Worm (Caenorhabditis elegans): ENCODE data around the gene bbs-4.
A peak's percentile ranks its signal among the peaks of the same experiment; 100 is the strongest.

bbs-4 gene

ce11 chrIII:9612097-9612496, at the start of gene bbs-4:
TSS of gene bbs-4 (minus strand) at chrIII:9612197.
- TF ChIP-seq ama-1 (optimal IDR thresholded peaks at IDR 0.05) (no peak), skn-1 (tag; optimal IDR thresholded peaks at IDR 0.05) (no peak), mep-1 (tag; optimal IDR thresholded peaks at IDR 0.05) (no peak), mes-2 (tag; optimal IDR thresholded peaks at IDR 0.05; ENCODE audit: poor library complexity, severe bottlenecking) (no peak), ceh-32 (tag; optimal IDR thresholded peaks at IDR 0.05; ENCODE audit: poor library complexity) (no peak), lin-29 (GFP tag; IDR thresholded peaks at IDR 0.05) (no peak), lin-15B (tag; optimal IDR thresholded peaks at IDR 0.05) (no peak), ceh-62 (tag; optimal IDR thresholded peaks at IDR 0.05) (no peak), mxl-3 (GFP tag; optimal IDR thresholded peaks at IDR 0.05) (no peak), unc-130 (GFP tag; optimal IDR thresholded peaks at IDR 0.05) (no peak), lsy-2 (tag; optimal IDR thresholded peaks at IDR 0.05) (no peak), nhr-48 (tag; optimal IDR thresholded peaks at IDR 0.05) (no peak), ztf-7 (tag; optimal IDR thresholded peaks at IDR 0.05) (no peak), nhr-77 (tag; optimal IDR thresholded peaks at IDR 0.05) (no peak), Y105C5A.15 (GFP tag; IDR thresholded peaks at IDR 0.05) (no peak), nhr-76 (tag; optimal IDR thresholded peaks at IDR 0.05) (no peak), F49E8.2 (tag; optimal IDR thresholded peaks at IDR 0.05; ENCODE audit: borderline replicate concordance) (no peak), mdl-1 (tag; optimal IDR thresholded peaks at IDR 0.05) (no peak), set-16 (GFP tag; IDR thresholded peaks at IDR 0.05) (no peak), spr-3 (GFP tag; optimal IDR thresholded peaks at IDR 0.05) (no peak)

ce11 chrIII:9661119-9661518, 49.1 kb upstream of the bbs-4 start:
- TF ChIP-seq rbr-2 (tag; optimal IDR thresholded peaks at IDR 0.05) (no peak), nhr-48 (tag; optimal IDR thresholded peaks at IDR 0.05) (peak; percentile 59)

- TF ChIP-seq hif-1 (tag; optimal IDR thresholded peaks at IDR 0.05), result no peak
- no peak for TF ChIP-seq hlh-11 (tag; optimal IDR thresholded peaks at IDR 0.05)
- no peak for TF ChIP-seq lir-3 (tag; optimal IDR thresholded peaks at IDR 0.05)
- no peak for TF ChIP-seq T20F7.1 (GFP tag; optimal IDR thresholded peaks at IDR 0.05)
- TF ChIP-seq mxl-2 (GFP tag; conservative IDR thresholded peaks at IDR 0.05), result no peak
- no peak for TF ChIP-seq lim-7 (GFP tag; IDR thresholded peaks at IDR 0.05)
- no peak for TF ChIP-seq set-16 (GFP tag; IDR thresholded peaks at IDR 0.05)
- no peak for TF ChIP-seq sdz-12 (GFP tag; optimal IDR thresholded peaks at IDR 0.05)
- TF ChIP-seq nhr-102 (tag; optimal IDR thresholded peaks at IDR 0.05), result no peak
- no peak for TF ChIP-seq gei-8 (GFP tag; optimal IDR thresholded peaks at IDR 0.05)
- no peak for TF ChIP-seq daf-8 (GFP tag; IDR thresholded peaks at IDR 0.05)
- no peak for TF ChIP-seq pha-4 (GFP tag; IDR thresholded peaks at IDR 0.05)
- no peak for TF ChIP-seq pha-4 (tag; optimal IDR thresholded peaks at IDR 0.05)
- TF ChIP-seq vab-7 (GFP tag; IDR thresholded peaks at IDR 0.05), result no peak
Observed at ce11 chrIII:9658569-9658968, 46.6 kb upstream of the bbs-4 start.

ce11 chrIII:9655802-9656201, 43.8 kb upstream of the bbs-4 start, which contains the start of gene C15H7.4:
TSS of gene C15H7.4 (minus strand) at chrIII:9655902.
- TF ChIP-seq ama-1 (optimal IDR thresholded peaks at IDR 0.05), result no peak
- TF ChIP-seq hmg-1.1 (GFP tag; IDR thresholded peaks at IDR 0.05), result no peak
- no peak for TF ChIP-seq cey-2 (tag; optimal IDR thresholded peaks at IDR 0.05; ENCODE audit: borderline replicate concordance, insufficient read depth)
- TF ChIP-seq dmd-6 (GFP tag; IDR thresholded peaks at IDR 0.05), result no peak
- TF ChIP-seq Y75B8A.6 (GFP tag; IDR thresholded peaks at IDR 0.05), result no peak
- TF ChIP-seq php-3 (GFP tag; IDR thresholded peaks at IDR 0.05), result no peak
- TF ChIP-seq nhr-48 (tag; optimal IDR thresholded peaks at IDR 0.05), result no peak
- TF ChIP-seq lin-38 (GFP tag; IDR thresholded peaks at IDR 0.05), result no peak
- no peak for TF ChIP-seq F44E2.7 (GFP tag; IDR thresholded peaks at IDR 0.05)
- TF ChIP-seq daf-19 (GFP tag; conservative IDR thresholded peaks at IDR 0.05), result no peak
- no peak for TF ChIP-seq aha-1 (tag)
- no peak for TF ChIP-seq zip-2 (tag; optimal IDR thresholded peaks at IDR 0.05)
- TF ChIP-seq ctbp-1 (GFP tag; IDR thresholded peaks at IDR 0.05), result no peak

All from whole organism, L4 larva.